Fruit fly (Drosophila melanogaster) whole organism, pupa: Measurements from ENCODE around the gene Acp63F.

Source experiments
- CG10348 ChIP-seq: fragments of 200-800 bp; sonication (Bioruptor generic); IDR thresholded peaks from 2 replicates; pipeline ENCODE4 v1.3.6; 2022; ENCODE audit warnings: missing biosample characterization, missing genetic modification characterization
- CG12605 ChIP-seq: fragments of 200-800 bp; sonication (Bioruptor generic); IDR thresholded peaks from 2 replicates; pipeline ENCODE4 v1.3.6; 2022; ENCODE audit warnings: missing biosample characterization, missing genetic modification characterization
- CG13204 ChIP-seq: fragments of 200-800 bp; sonication (Bioruptor generic); optimal IDR thresholded peaks from 2 replicates; lab custom pipeline; 2018; ENCODE audit warnings: missing biosample characterization, mild to moderate bottlenecking, missing genetic modification characterization, moderate library complexity
- CG14655 ChIP-seq: fragments of 200-800 bp; sonication (Bioruptor generic); optimal IDR thresholded peaks from 3 replicates; lab custom pipeline; 2017; ENCODE audit warnings: mild to moderate bottlenecking, missing biosample characterization, missing genetic modification reagents, missing genetic modification characterization
- CG15710 ChIP-seq: fragments of 200-800 bp; sonication (Bioruptor generic); optimal IDR thresholded peaks from 2 replicates; lab custom pipeline; 2018; ENCODE audit warnings: missing biosample characterization, mild to moderate bottlenecking, missing genetic modification characterization, moderate library complexity
- CG17806 ChIP-seq: fragments of 200-800 bp; sonication (Bioruptor generic); optimal IDR thresholded peaks from 2 replicates; lab custom pipeline; 2018; ENCODE audit warnings: missing biosample characterization, mild to moderate bottlenecking, missing genetic modification characterization, moderate library complexity
- CG32121 ChIP-seq: fragments of 200-800 bp; sonication (Bioruptor generic); IDR thresholded peaks from 2 replicates; pipeline ENCODE4 v1.3.6; 2022; ENCODE audit warnings: missing biosample characterization, missing genetic modification characterization
- CG34367 ChIP-seq: fragments of 200-800 bp; sonication (Bioruptor generic); optimal IDR thresholded peaks from 2 replicates; lab custom pipeline; 2018; ENCODE audit warnings: missing biosample characterization, mild to moderate bottlenecking, missing genetic modification characterization
- CG4496 ChIP-seq: fragments of 200-800 bp; sonication (Bioruptor generic); IDR thresholded peaks from 3 replicates; pipeline ENCODE4 v1.3.6; 2022; ENCODE audit warnings: missing biosample characterization, missing genetic modification characterization
- CG8159 ChIP-seq: fragments of 200-800 bp; sonication (Bioruptor generic); optimal IDR thresholded peaks from 3 replicates; lab custom pipeline; 2018; ENCODE audit warnings: missing biosample characterization, mild to moderate bottlenecking, missing genetic modification characterization, moderate library complexity
- CG8301 ChIP-seq: fragments of 200-800 bp; sonication (Bioruptor generic); optimal IDR thresholded peaks from 2 replicates; lab custom pipeline; 2018; ENCODE audit warnings: missing biosample characterization, mild to moderate bottlenecking, missing genetic modification characterization
- CG9948 ChIP-seq: fragments of 200-800 bp; sonication (Bioruptor generic); optimal IDR thresholded peaks from 2 replicates; lab custom pipeline; 2018; ENCODE audit warnings: missing biosample characterization, mild to moderate bottlenecking, missing genetic modification characterization, moderate library complexity
- D1 ChIP-seq: fragments of 200-800 bp; sonication (Bioruptor generic); optimal IDR thresholded peaks from 2 replicates; lab custom pipeline; 2018; ENCODE audit warnings: missing biosample characterization, mild to moderate bottlenecking, missing genetic modification characterization, moderate library complexity
- EcR ChIP-seq: fragments of 200-800 bp; sonication (Bioruptor generic); optimal IDR thresholded peaks from 3 replicates; lab custom pipeline; 2019; ENCODE audit warnings: missing biosample characterization, missing genetic modification characterization, mild to moderate bottlenecking, moderate library complexity, missing genetic modification reagents
- Ets98B ChIP-seq: fragments of 200-800 bp; sonication (Bioruptor generic); IDR thresholded peaks from 2 replicates; pipeline ENCODE4 v1.3.6; 2022; ENCODE audit warnings: missing biosample characterization, missing genetic modification characterization
- Pif1A ChIP-seq: fragments of 200-800 bp; sonication (Bioruptor generic); optimal IDR thresholded peaks from 3 replicates; lab custom pipeline; 2016; ENCODE audit warnings: missing biosample characterization, missing genetic modification characterization
- Pif1B ChIP-seq: fragments of 200-800 bp; sonication (Bioruptor generic); optimal IDR thresholded peaks from 3 replicates; lab custom pipeline; 2016; ENCODE audit warnings: missing biosample characterization, missing genetic modification characterization
- Snoo ChIP-seq: fragments of 200-800 bp; sonication (Bioruptor generic); optimal IDR thresholded peaks from 3 replicates; lab custom pipeline; 2017; ENCODE audit warnings: missing biosample characterization, mild to moderate bottlenecking, missing genetic modification characterization, inconsistent platforms
- fd96Ca ChIP-seq: fragments of 200-800 bp; sonication (Bioruptor generic); IDR thresholded peaks from 3 replicates; pipeline ENCODE4 v1.3.6; 2022; ENCODE audit warnings: missing biosample characterization, missing genetic modification characterization
- gl ChIP-seq: fragments of 200-800 bp; sonication (Bioruptor generic); optimal IDR thresholded peaks from 2 replicates; lab custom pipeline; 2018; ENCODE audit warnings: missing biosample characterization, mild to moderate bottlenecking, missing genetic modification characterization
- rn ChIP-seq: fragments of 200-800 bp; sonication (Bioruptor generic); IDR thresholded peaks from 2 replicates; pipeline ENCODE4 v1.3.6; 2022; ENCODE audit warnings: missing biosample characterization, missing genetic modification characterization

The Acp63F gene

DNA sequence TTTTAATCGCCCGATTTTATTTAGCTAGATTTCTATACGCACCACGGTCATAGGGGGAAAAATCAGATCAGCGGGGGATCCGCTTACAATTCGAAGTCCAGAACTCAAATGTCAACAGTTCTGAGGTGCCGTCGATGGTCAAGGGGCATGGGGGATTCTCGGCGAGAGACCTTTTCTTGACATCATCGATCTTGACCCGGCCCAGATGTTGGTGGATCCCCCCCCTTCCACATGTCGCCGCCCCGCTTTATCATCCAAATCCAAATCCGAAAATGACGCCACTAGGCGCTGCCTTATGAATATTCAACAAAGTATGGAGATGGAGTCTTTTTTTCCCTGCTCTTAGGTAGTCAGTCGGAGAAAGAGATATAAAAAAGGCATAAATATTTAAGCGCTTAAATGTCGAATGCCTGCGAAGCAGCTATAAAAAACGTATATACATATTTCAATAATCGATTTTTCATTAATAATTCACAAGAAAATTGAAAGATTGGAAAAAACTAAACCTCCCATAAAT is 31.7 kb upstream of the Acp63F start:
- TF ChIP-seq CG14655 (GFP tag; lab: Kevin White, UChicago): no peak
- TF ChIP-seq CG12605: no peak
- TF ChIP-seq CG8301: no peak
- TF ChIP-seq CG17806 (tag; lab: Kevin White, UChicago): no peak
- no peak for TF ChIP-seq Snoo (tag; lab: Kevin White, UChicago)
- TF ChIP-seq, all 21 proteins: peak for 0

- TF ChIP-seq D1 (tag; lab: Kevin White, UChicago) (no peak), CG14655 (GFP tag; lab: Kevin White, UChicago) (no peak), CG8159 (tag; lab: Kevin White, UChicago) (no peak), fd96Ca (GFP tag; lab: Robert Waterston, UW) (0 out of 3 replicates have a peak, but pooled peaks have one; percentile 18), Pif1A (no peak), CG13204 (GFP tag; lab: Kevin White, UChicago) (peak; percentile 50), EcR (GFP tag; lab: Kevin White, UChicago) (no peak), CG10348 (GFP tag; lab: Robert Waterston, UW) (no peak), CG34367 (tag; lab: Kevin White, UChicago) (no peak), CG15710 (tag; lab: Kevin White, UChicago) (no peak), CG17806 (tag; lab: Kevin White, UChicago) (no peak), gl (tag; lab: Kevin White, UChicago) (no peak), CG32121 (no peak), CG4496 (no peak), rn (GFP tag; lab: Robert Waterston, UW) (no peak), CG9948 (tag; lab: Kevin White, UChicago) (no peak), CG12605 (peak; percentile 40; the same call in 1 of the 2 replicates), Ets98B (GFP tag; lab: Robert Waterston, UW) (no peak; the same call in 1 of the 2 replicates), CG8301 (no peak), Snoo (tag; lab: Kevin White, UChicago) (no peak), Pif1B (GFP tag; lab: Kevin White, UChicago) (peak; percentile 3)
- TF ChIP-seq, all 21 proteins: peak for 4
Observed at dm6 chr3L:3845815-3846375, 29.7 kb upstream of the Acp63F start, which contains the start of gene Awh. TSS of gene Awh (plus strand) at chr3L:3846206.

- TF ChIP-seq CG12605 (no peak), gl (tag; lab: Kevin White, UChicago) (no peak), CG8159 (tag; lab: Kevin White, UChicago) (no peak), CG8301 (no peak)
Observed at dm6 chr3L:3842981-3843701, 27.0 kb upstream of the Acp63F start.

DNA sequence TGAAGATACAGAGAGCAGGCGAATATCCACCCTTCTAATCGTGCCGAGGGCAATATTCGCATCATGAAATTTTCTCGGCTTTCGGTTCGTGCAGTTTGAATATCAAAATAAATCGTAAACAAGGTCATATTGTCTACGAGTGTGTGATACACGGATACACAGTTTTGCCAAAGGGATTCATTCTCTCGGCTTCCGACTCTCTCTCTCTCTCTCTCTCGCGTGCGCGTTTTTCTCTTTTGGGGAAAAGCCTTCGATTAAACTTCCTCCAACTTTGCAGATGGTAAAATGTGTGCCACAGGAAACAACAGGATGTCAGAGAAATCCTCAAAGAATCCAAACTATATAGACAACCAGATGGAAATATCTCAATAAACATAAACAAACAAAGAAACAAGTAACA is 12.0 kb upstream of the Acp63F start:
- no peak for TF ChIP-seq Snoo (tag; lab: Kevin White, UChicago)
- TF ChIP-seq D1 (tag; lab: Kevin White, UChicago): no peak
- TF ChIP-seq CG14655 (GFP tag; lab: Kevin White, UChicago): no peak
- no peak for TF ChIP-seq CG4496
- TF ChIP-seq CG8301: no peak
- TF ChIP-seq gl (tag; lab: Kevin White, UChicago): no peak
- no peak for TF ChIP-seq CG15710 (tag; lab: Kevin White, UChicago)
- TF ChIP-seq EcR (GFP tag; lab: Kevin White, UChicago): no peak

DNA sequence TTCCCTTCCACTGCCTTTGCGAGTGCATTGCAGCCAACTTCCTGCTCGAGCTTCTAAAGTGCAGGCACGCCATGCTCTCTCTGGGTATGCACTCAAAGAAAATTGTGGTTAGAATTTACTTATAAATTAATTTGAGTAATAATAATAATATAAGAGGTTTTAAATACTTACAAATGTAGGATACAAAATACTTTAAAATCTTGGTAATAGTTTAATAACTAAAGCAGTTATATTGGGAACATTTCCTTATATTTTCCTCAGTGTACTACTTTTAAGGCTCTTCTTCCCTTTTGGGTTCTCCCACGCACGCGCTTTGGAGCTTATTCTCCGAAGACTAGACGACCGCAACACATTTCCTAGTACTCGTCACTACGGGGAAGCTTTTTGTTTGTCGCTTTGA is 10.4 kb upstream of the Acp63F start:
- TF ChIP-seq EcR (GFP tag; lab: Kevin White, UChicago) (no peak), Pif1B (GFP tag; lab: Kevin White, UChicago) (peak; percentile 56), Snoo (tag; lab: Kevin White, UChicago) (no peak), CG15710 (tag; lab: Kevin White, UChicago) (peak; percentile 81), D1 (tag; lab: Kevin White, UChicago) (no peak), gl (tag; lab: Kevin White, UChicago) (peak; percentile 8), CG8159 (tag; lab: Kevin White, UChicago) (peak; percentile 85), Pif1A (no peak), CG8301 (no peak), CG10348 (GFP tag; lab: Robert Waterston, UW) (peak; percentile 60), fd96Ca (GFP tag; lab: Robert Waterston, UW) (peak; percentile 67; the same call in 2 of the 3 replicates), CG4496 (peak; percentile 63; the same call in 2 of the 3 replicates), CG32121 (peak; percentile 85), CG14655 (GFP tag; lab: Kevin White, UChicago) (no peak), CG34367 (tag; lab: Kevin White, UChicago) (no peak), CG17806 (tag; lab: Kevin White, UChicago) (no peak), CG13204 (GFP tag; lab: Kevin White, UChicago) (no peak), Ets98B (GFP tag; lab: Robert Waterston, UW) (no peak; the same call in 1 of the 2 replicates), rn (GFP tag; lab: Robert Waterston, UW) (peak; percentile 64), CG9948 (tag; lab: Kevin White, UChicago) (no peak), CG12605 (peak; percentile 58; the same call in 1 of the 2 replicates)
